Fruit fly (Drosophila melanogaster): ENCODE data around the gene CG14712.
A peak's percentile ranks its signal among the peaks of the same experiment; 100 is the strongest.

The CG14712 gene

DNA sequence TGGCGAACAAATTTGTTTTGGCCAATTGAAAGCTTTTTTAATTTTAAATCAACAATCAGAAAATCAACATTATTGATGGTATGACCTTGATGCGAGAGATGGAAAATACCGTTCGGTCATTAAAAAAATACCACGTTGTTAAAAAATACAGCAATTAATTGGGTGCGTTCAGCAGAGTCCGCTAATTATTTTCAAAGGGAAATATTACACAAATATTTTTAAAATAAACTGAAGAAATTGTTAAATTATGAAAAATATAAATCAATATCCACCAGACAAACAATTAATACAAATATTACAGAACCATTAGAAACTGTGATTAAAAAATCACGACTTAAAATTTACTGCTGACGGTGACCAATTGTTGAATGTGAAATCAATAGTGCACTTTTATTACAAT lies 49.5 kb downstream of the CG14712 start, which contains the start of gene CG18476 (continued):
- peak; percentile 91 for TF ChIP-seq HHEX (GFP tag; optimal IDR thresholded peaks at IDR 0.05)
- peak; percentile 4 for TF ChIP-seq luna (GFP tag; optimal IDR thresholded peaks at IDR 0.05)
- TF ChIP-seq CG13624 (GFP tag; optimal IDR thresholded peaks at IDR 0.05) = peak; percentile 74
- TF ChIP-seq Atf-2 (GFP tag; optimal IDR thresholded peaks at IDR 0.05) = peak; percentile 10
- TF ChIP-seq CG11398 (GFP tag; optimal IDR thresholded peaks at IDR 0.05) = no peak
- peak; percentile 96 for TF ChIP-seq CG12391 (tag; optimal IDR thresholded peaks at IDR 0.05)
- TF ChIP-seq cato (GFP tag; optimal IDR thresholded peaks at IDR 0.05; ENCODE audit: borderline replicate concordance) = peak; percentile 55
- TF ChIP-seq CG33557 (GFP tag; optimal IDR thresholded peaks at IDR 0.05) = peak; percentile 85
- peak; percentile 53 for TF ChIP-seq HLH54F (GFP tag; optimal IDR thresholded peaks at IDR 0.05)
- peak; percentile 91 for TF ChIP-seq CG3847 (GFP tag; IDR thresholded peaks at IDR 0.05)
- peak; percentile 95 for TF ChIP-seq CG7372 (GFP tag; IDR thresholded peaks at IDR 0.05)
- peak; percentile 77 for TF ChIP-seq CG16815 (GFP tag; optimal IDR thresholded peaks at IDR 0.05)
- TF ChIP-seq CG12299 (tag; optimal IDR thresholded peaks at IDR 0.05) = peak; percentile 89
- peak; percentile 75 for TF ChIP-seq gfzf (GFP tag; optimal IDR thresholded peaks at IDR 0.05)
- TF ChIP-seq hbn (GFP tag; IDR thresholded peaks at IDR 0.05; ENCODE audit: partially characterized antibody) = no peak
- no peak for TF ChIP-seq Optix (GFP tag; IDR thresholded peaks at IDR 0.05)
- TF ChIP-seq CG9932 (GFP tag; IDR thresholded peaks at IDR 0.05) = peak; percentile 91
- TF ChIP-seq Lim3 (GFP tag; IDR thresholded peaks at IDR 0.05) = peak; percentile 43; the same call in 1 of the 2 replicates
- no peak for TF ChIP-seq p53 (GFP tag; optimal IDR thresholded peaks at IDR 0.05)
- TF ChIP-seq dpn (GFP tag; optimal IDR thresholded peaks at IDR 0.05) = peak; percentile 76 to 89
- TF ChIP-seq pan (optimal IDR thresholded peaks at IDR 0.05) = no peak
- peak in 1 of 2 experiments; percentile 97 for TF ChIP-seq pan (GFP tag; optimal IDR thresholded peaks at IDR 0.05 in 1 of 2, IDR thresholded peaks at IDR 0.05 in 1 of 2)
- peak; percentile 96 for TF ChIP-seq lmd (GFP tag; IDR thresholded peaks at IDR 0.05)
- TF ChIP-seq Hr3 (GFP tag; optimal IDR thresholded peaks at IDR 0.05) = peak; percentile 86
- TF ChIP-seq CG2129 (GFP tag; IDR thresholded peaks at IDR 0.05; ENCODE audit: partially characterized antibody) = no peak
- TF ChIP-seq Scr (GFP tag; IDR thresholded peaks at IDR 0.05; ENCODE audit: partially characterized antibody) = no peak; the same call in 1 of the 2 replicates
- peak; percentile 57 for TF ChIP-seq corto (GFP tag; optimal IDR thresholded peaks at IDR 0.05)
- peak; percentile 88 for TF ChIP-seq Chrac-16 (GFP tag; optimal IDR thresholded peaks at IDR 0.05)
- TF ChIP-seq Dll (GFP tag; IDR thresholded peaks at IDR 0.05; ENCODE audit: partially characterized antibody) = no peak
- no peak for TF ChIP-seq amos (GFP tag; IDR thresholded peaks at IDR 0.05; ENCODE audit: partially characterized antibody)
- peak; percentile 58 for TF ChIP-seq Dip3 (GFP tag; optimal IDR thresholded peaks at IDR 0.05)
- TF ChIP-seq oc (tag; optimal IDR thresholded peaks at IDR 0.05) = peak; percentile 85
- peak; percentile 96 for TF ChIP-seq sens (GFP tag)
- no peak for TF ChIP-seq lov (optimal IDR thresholded peaks at IDR 0.05)
- TF ChIP-seq lov (GFP tag; IDR thresholded peaks at IDR 0.05) = peak; percentile 79; the same call in 2 of the 3 replicates
- TF ChIP-seq ind (GFP tag; optimal IDR thresholded peaks at IDR 0.05) = peak; percentile 91
- TF ChIP-seq sisA (GFP tag; IDR thresholded peaks at IDR 0.05) = peak; percentile 89
- peak; percentile 85 for TF ChIP-seq gce (GFP tag; IDR thresholded peaks at IDR 0.05)
- TF ChIP-seq al (GFP tag; IDR thresholded peaks at IDR 0.05) = peak; percentile 93
- peak; percentile 92 for TF ChIP-seq HLH3B (GFP tag; IDR thresholded peaks at IDR 0.05)
- TF ChIP-seq CG14710 (tag; optimal IDR thresholded peaks at IDR 0.05) = peak; percentile 94
- no peak for TF ChIP-seq her (GFP tag; optimal IDR thresholded peaks at IDR 0.05)
- peak; percentile 61 for TF ChIP-seq CG9609 (GFP tag; optimal IDR thresholded peaks at IDR 0.05)
- peak; percentile 96 for TF ChIP-seq Ada2b (GFP tag; IDR thresholded peaks at IDR 0.05)
- TF ChIP-seq Xbp1 (GFP tag; optimal IDR thresholded peaks at IDR 0.05) = peak; percentile 93
- no peak for TF ChIP-seq CG6791 (GFP tag; IDR thresholded peaks at IDR 0.05; ENCODE audit: partially characterized antibody)
- TF ChIP-seq Poxn (GFP tag; IDR thresholded peaks at IDR 0.05) = peak; percentile 71
- peak; percentile 92 for TF ChIP-seq B-H1 (GFP tag; IDR thresholded peaks at IDR 0.05)
- TF ChIP-seq cad (GFP tag; optimal IDR thresholded peaks at IDR 0.05) = no peak
- peak; percentile 95 for TF ChIP-seq CG13424 (tag; optimal IDR thresholded peaks at IDR 0.05)
- TF ChIP-seq gem (tag; optimal IDR thresholded peaks at IDR 0.05) = peak; percentile 97
- peak; percentile 75 for TF ChIP-seq CG10959 (GFP tag; IDR thresholded peaks at IDR 0.05)

Data from whole organism, embryonic.